Worm (Caenorhabditis elegans) whole organism, dauer: ENCODE measurements around the gene exo-1.

Experiments used
- unc-62 ChIP-seq: sonication (generic microtip); optimal IDR thresholded peaks from 2 replicates; lab custom pipeline; 2017; ENCODE audit warnings: missing biosample characterization, missing genetic modification reagents, missing genetic modification characterization

exo-1 gene

ce11 chrIII:13461535-13461934 lies 38.2 kb downstream of the exo-1 start:
- no peak for TF ChIP-seq unc-62

ce11 chrIII:13462138-13462634 lies 38.9 kb downstream of the exo-1 start, which contains the start of the genes abcf-2 and T27E9.2:
Gene abcf-2, minus strand, starts transcription at chrIII:13462238.
Gene T27E9.2, minus strand, starts transcription at chrIII:13462584.
- no peak for TF ChIP-seq unc-62

ce11 chrIII:13462965-13463783 lies 39.9 kb downstream of the exo-1 start, which contains the start of gene ant-1.1:
Gene ant-1.1, plus strand, starts transcription at chrIII:13463163.
- no peak for TF ChIP-seq unc-62

ce11 chrIII:13464493-13465362 lies 41.4 kb downstream of the exo-1 start, which contains the start of gene kel-3:
Gene kel-3, plus strand, starts transcription at chrIII:13464820.
- TF ChIP-seq unc-62 = no peak

ce11 chrIII:13465918-13466592 lies 42.7 kb downstream of the exo-1 start, which contains the start of gene cdk-5:
Gene cdk-5, minus strand, starts transcription at chrIII:13466342.
- TF ChIP-seq unc-62 = no peak

- TF ChIP-seq unc-62 = no peak
Measured at ce11 chrIII:13471504-13471903, 48.2 kb downstream of the exo-1 start, which contains the start of gene pssy-2. Gene pssy-2, plus strand, starts transcription at chrIII:13471804.

- TF ChIP-seq unc-62 = no peak
Measured at ce11 chrIII:13474482-13474881, 51.2 kb downstream of the exo-1 start.
